Fruit fly (Drosophila melanogaster) whole organism, embryonic: Measurements from ENCODE around the gene CG13144.

Experiments
- CG11247 ChIP-seq: fragments of 200-800 bp; sonication (Bioruptor generic); IDR thresholded peaks from 2 replicates; pipeline ENCODE4 v1.3.6; 2022; ENCODE audit warnings: missing biosample characterization, missing genetic modification characterization
- CG11695 ChIP-seq: fragments of 200-800 bp; sonication (Bioruptor generic); IDR thresholded peaks from 3 replicates; pipeline ENCODE4 v1.3.6; 2022; ENCODE audit warnings: missing biosample characterization, missing genetic modification characterization
- CG12299 ChIP-seq: fragments of 200-800 bp; sonication (Bioruptor generic); optimal IDR thresholded peaks from 2 replicates; lab custom pipeline; 2018; ENCODE audit warnings: missing biosample characterization, mild to moderate bottlenecking, missing genetic modification characterization
- CG13123 ChIP-seq: fragments of 200-800 bp; sonication (Bioruptor generic); optimal IDR thresholded peaks from 2 replicates; lab custom pipeline; 2016; ENCODE audit warnings: missing biosample characterization, missing genetic modification characterization
- CG14441 ChIP-seq: fragments of 200-800 bp; sonication (Bioruptor generic); IDR thresholded peaks from 2 replicates; pipeline ENCODE4 v1.3.6; 2022; ENCODE audit warnings: missing biosample characterization, missing genetic modification characterization
- CG14965 ChIP-seq: fragments of 200-800 bp; sonication (Bioruptor generic); optimal IDR thresholded peaks from 2 replicates; lab custom pipeline; 2016; ENCODE audit warnings: missing biosample characterization, missing genetic modification characterization, borderline replicate concordance
- CG1647 ChIP-seq: fragments of 200-800 bp; sonication (Bioruptor generic); optimal IDR thresholded peaks from 3 replicates; lab custom pipeline; 2016; ENCODE audit warnings: missing biosample characterization, missing genetic modification characterization
- CG16863 ChIP-seq: fragments of 200-800 bp; sonication (Bioruptor generic); optimal IDR thresholded peaks from 3 replicates; lab custom pipeline; 2016; ENCODE audit warnings: missing biosample characterization, missing genetic modification characterization
- CG17359 ChIP-seq: fragments of 200-800 bp; sonication (Bioruptor generic); optimal IDR thresholded peaks from 3 replicates; lab custom pipeline; 2018; ENCODE audit warnings: missing biosample characterization, mild to moderate bottlenecking, missing genetic modification characterization, moderate library complexity
- CG17568 ChIP-seq: fragments of 200-800 bp; sonication (Bioruptor generic); optimal IDR thresholded peaks from 2 replicates; lab custom pipeline; 2018; ENCODE audit warnings: missing biosample characterization, mild to moderate bottlenecking, missing genetic modification characterization, moderate library complexity
- CG18619 ChIP-seq: fragments of 200-800 bp; sonication (Bioruptor generic); optimal IDR thresholded peaks from 3 replicates; lab custom pipeline; 2017; ENCODE audit warnings: missing biosample characterization, mild to moderate bottlenecking, missing genetic modification characterization
- CG3065 ChIP-seq: fragments of 200-800 bp; sonication (Bioruptor generic); optimal IDR thresholded peaks from 2 replicates; lab custom pipeline; 2016; ENCODE audit warnings: missing biosample characterization, missing genetic modification characterization
- CG31441 ChIP-seq: fragments of 200-800 bp; sonication (Bioruptor generic); IDR thresholded peaks from 2 replicates; pipeline ENCODE4 v1.3.6; 2022; ENCODE audit warnings: missing biosample characterization, missing genetic modification characterization
- CG3281 ChIP-seq: fragments of 200-800 bp; sonication (Bioruptor generic); optimal IDR thresholded peaks from 3 replicates; lab custom pipeline; 2017; ENCODE audit warnings: missing biosample characterization, mild to moderate bottlenecking, missing genetic modification characterization
- CG33557 ChIP-seq: fragments of 200-800 bp; sonication (Bioruptor generic); optimal IDR thresholded peaks from 2 replicates; lab custom pipeline; 2019; ENCODE audit warnings: missing biosample characterization, mild to moderate bottlenecking, missing genetic modification characterization, moderate library complexity
- CG34376 ChIP-seq: fragments of 200-800 bp; sonication (Bioruptor generic); optimal IDR thresholded peaks from 2 replicates; lab custom pipeline; 2018; ENCODE audit warnings: missing biosample characterization, mild to moderate bottlenecking, missing genetic modification characterization
- CG4282 ChIP-seq: fragments of 200-800 bp; sonication (Bioruptor generic); optimal IDR thresholded peaks from 2 replicates; lab custom pipeline; 2016; ENCODE audit warnings: missing biosample characterization, missing genetic modification characterization
- CG4617 ChIP-seq: fragments of 200-800 bp; sonication (Bioruptor generic); optimal IDR thresholded peaks from 3 replicates; lab custom pipeline; 2016; ENCODE audit warnings: missing biosample characterization, missing genetic modification characterization, borderline replicate concordance
- CG4707 ChIP-seq: fragments of 200-800 bp; sonication (Bioruptor generic); optimal IDR thresholded peaks from 2 replicates; lab custom pipeline; 2018; ENCODE audit warnings: missing biosample characterization, mild to moderate bottlenecking, missing genetic modification characterization, moderate library complexity
- CG6689 ChIP-seq: fragments of 200-800 bp; sonication (Bioruptor generic); IDR thresholded peaks from 2 replicates; pipeline ENCODE4 v1.3.6; 2022; ENCODE audit warnings: missing biosample characterization, missing genetic modification characterization
- CG8089 ChIP-seq: fragments of 200-800 bp; sonication (Bioruptor generic); optimal IDR thresholded peaks from 3 replicates; lab custom pipeline; 2016; ENCODE audit warnings: missing biosample characterization, missing genetic modification characterization
- CG8281 ChIP-seq: fragments of 200-800 bp; sonication (Bioruptor generic); optimal IDR thresholded peaks from 2 replicates; lab custom pipeline; 2018; ENCODE audit warnings: missing biosample characterization, mild to moderate bottlenecking, missing genetic modification characterization, moderate library complexity
- CG9609 ChIP-seq: fragments of 200-800 bp; sonication (Bioruptor generic); optimal IDR thresholded peaks from 3 replicates; lab custom pipeline; 2016; ENCODE audit warnings: missing biosample characterization, missing genetic modification characterization
- HLH3B ChIP-seq: fragments of 200-800 bp; sonication (Bioruptor generic); IDR thresholded peaks from 2 replicates; pipeline ENCODE4 v1.3.6; 2022; ENCODE audit warnings: missing biosample characterization, missing genetic modification characterization
- HmgZ ChIP-seq: fragments of 200-800 bp; sonication (Bioruptor generic); optimal IDR thresholded peaks from 2 replicates; lab custom pipeline; 2018; ENCODE audit warnings: missing biosample characterization, mild to moderate bottlenecking, missing genetic modification characterization
- Hmx ChIP-seq: fragments of 200-800 bp; sonication (Bioruptor generic); optimal IDR thresholded peaks from 2 replicates; lab custom pipeline; 2016; ENCODE audit warnings: missing biosample characterization, missing genetic modification characterization
- Hsf ChIP-seq: fragments of 200-800 bp; sonication (Bioruptor generic); optimal IDR thresholded peaks from 3 replicates; lab custom pipeline; 2016; ENCODE audit warnings: missing biosample characterization, missing genetic modification characterization
- Kr ChIP-seq: fragments of 200-800 bp; sonication (Bioruptor generic); optimal IDR thresholded peaks from 2 replicates; lab custom pipeline; 2017; ENCODE audit warnings: missing biosample characterization, mild to moderate bottlenecking, missing genetic modification characterization
- Opbp ChIP-seq: fragments of 200-800 bp; sonication (Bioruptor generic); IDR thresholded peaks from 3 replicates; pipeline ENCODE4 v1.3.6; 2022; ENCODE audit warnings: missing biosample characterization, missing genetic modification characterization; ENCODE audit not compliant: partially characterized antibody
- Six4 ChIP-seq: fragments of 200-800 bp; sonication (Bioruptor generic); optimal IDR thresholded peaks from 2 replicates; lab custom pipeline; 2016; ENCODE audit warnings: missing biosample characterization, missing genetic modification characterization
- Vsx1 ChIP-seq: fragments of 200-800 bp; sonication (Bioruptor generic); optimal IDR thresholded peaks from 2 replicates; lab custom pipeline; 2017; ENCODE audit warnings: missing biosample characterization, mild to moderate bottlenecking, missing genetic modification characterization, missing genetic modification reagents
- ase ChIP-seq: fragments of 200-800 bp; sonication (Bioruptor generic); IDR thresholded peaks from 3 replicates; pipeline ENCODE4 v1.3.6; 2022; ENCODE audit warnings: missing biosample characterization, missing genetic modification characterization
- cato ChIP-seq: fragments of 200-800 bp; sonication (Bioruptor generic); optimal IDR thresholded peaks from 2 replicates; lab custom pipeline; 2016; ENCODE audit warnings: missing biosample characterization, missing genetic modification characterization, borderline replicate concordance
- caup ChIP-seq: fragments of 200-800 bp; sonication (Bioruptor generic); optimal IDR thresholded peaks from 3 replicates; lab custom pipeline; 2017; ENCODE audit warnings: missing biosample characterization, mild to moderate bottlenecking, missing genetic modification characterization, moderate library complexity; ENCODE audit not compliant: severe bottlenecking
- cg ChIP-seq: fragments of 200-800 bp; sonication (Bioruptor generic); optimal IDR thresholded peaks from 3 replicates; lab custom pipeline; 2019; ENCODE audit warnings: missing biosample characterization, mild to moderate bottlenecking, missing genetic modification characterization, moderate library complexity
- gt ChIP-seq: fragments of 200-800 bp; sonication (Bioruptor generic); IDR thresholded peaks from 2 replicates; pipeline ENCODE4 v1.3.6; 2022; ENCODE audit warnings: missing biosample characterization, missing genetic modification characterization
- her ChIP-seq: fragments of 200-800 bp; sonication (Bioruptor generic); optimal IDR thresholded peaks from 2 replicates; lab custom pipeline; 2016; ENCODE audit warnings: missing biosample characterization, missing genetic modification characterization
- lmd ChIP-seq: fragments of 200-800 bp; sonication (Bioruptor generic); IDR thresholded peaks from 2 replicates; pipeline ENCODE4 v1.3.6; 2022; ENCODE audit warnings: missing biosample characterization, missing genetic modification characterization
- mld ChIP-seq: fragments of 200-800 bp; sonication (Bioruptor generic); IDR thresholded peaks from 3 replicates; pipeline ENCODE4 v1.3.6; 2022; ENCODE audit warnings: missing biosample characterization, missing genetic modification characterization; ENCODE audit not compliant: partially characterized antibody
- oc ChIP-seq: fragments of 200-800 bp; sonication (Bioruptor generic); optimal IDR thresholded peaks from 2 replicates; lab custom pipeline; 2018; ENCODE audit warnings: missing biosample characterization, mild to moderate bottlenecking, missing genetic modification characterization, moderate library complexity
- pan ChIP-seq, 4 experiments: fragments of >200 bp in 3 of 4; fragments of 200-800 bp in 1 of 4; sonication (Bioruptor generic) in 1 of 4; optimal IDR thresholded peaks in 3 of 4; IDR thresholded peaks in 1 of 4; 2 replicates each; pipeline versions ENCODE4 v1.3.6 to Lab custom; 2017 to 2022; ENCODE audit warnings: missing biosample characterization in 2 of 4, missing genetic modification characterization in 2 of 4, mixed read lengths in 1 of 4
- sc ChIP-seq, 3 experiments: fragments of >200 bp in 2 of 3; fragments of 200-800 bp in 1 of 3; sonication (Bioruptor generic) in 1 of 3; optimal IDR thresholded peaks; 2 replicates in 2 of 3; 3 replicates in 1 of 3; lab custom pipeline; 2017; ENCODE audit warnings: mild to moderate bottlenecking in 1 of 3, missing biosample characterization in 1 of 3, missing genetic modification characterization in 1 of 3, missing genetic modification reagents in 1 of 3
- sim ChIP-seq: fragments of 200-800 bp; sonication (Bioruptor generic); IDR thresholded peaks from 2 replicates; pipeline ENCODE4 v1.3.6; 2022; ENCODE audit warnings: missing biosample characterization, missing genetic modification characterization
- slp2 ChIP-seq: fragments of 200-800 bp; sonication (Bioruptor generic); optimal IDR thresholded peaks from 2 replicates; lab custom pipeline; 2016; ENCODE audit warnings: missing biosample characterization, missing genetic modification characterization
- stc ChIP-seq: fragments of 200-800 bp; sonication (Bioruptor generic); IDR thresholded peaks from 2 replicates; pipeline ENCODE4 v1.3.6; 2022; ENCODE audit warnings: missing biosample characterization, missing genetic modification characterization
- sug ChIP-seq: fragments of 200-800 bp; optimal IDR thresholded peaks from 2 replicates; lab custom pipeline; 2019; ENCODE audit warnings: missing biosample characterization, mild to moderate bottlenecking, missing genetic modification characterization, moderate library complexity
- tin ChIP-seq: fragments of 200-800 bp; sonication (Bioruptor generic); optimal IDR thresholded peaks from 3 replicates; lab custom pipeline; 2016; ENCODE audit warnings: missing biosample characterization, missing genetic modification characterization
- trh ChIP-seq: fragments of 200-800 bp; sonication (Bioruptor generic); optimal IDR thresholded peaks from 2 replicates; lab custom pipeline; 2016; ENCODE audit warnings: missing biosample characterization, missing genetic modification characterization
- vnd ChIP-seq: fragments of 200-800 bp; sonication (Bioruptor generic); IDR thresholded peaks from 3 replicates; pipeline ENCODE4 v1.3.6; 2022; ENCODE audit warnings: missing biosample characterization, missing genetic modification characterization; ENCODE audit not compliant: partially characterized antibody

Gene CG13144

dm6 chr2L:10474268-10474678 is 17.0 kb downstream of the CG13144 start, which contains the start of gene RluA-1 (continued):
- TF ChIP-seq Vsx1 (GFP tag; lab: Kevin White, UChicago) (peak; percentile 98), her (GFP tag; lab: Kevin White, UChicago) (peak; percentile 83), sc (optimal IDR thresholded peaks at IDR 0.05; lab: Kevin White, UChicago) (no peak), sc (GFP tag; optimal IDR thresholded peaks at IDR 0.05; lab: Kevin White, UChicago) (peak; percentile 99), CG17359 (tag; lab: Kevin White, UChicago) (peak; percentile 100), CG17568 (GFP tag; lab: Kevin White, UChicago) (peak; percentile 99), CG14965 (peak; percentile 69), slp2 (GFP tag; lab: Kevin White, UChicago) (peak; percentile 68), CG3281 (peak; percentile 99), CG18619 (GFP tag; lab: Kevin White, UChicago) (peak; percentile 99), vnd (GFP tag; lab: Robert Waterston, UW) (no peak; the same call in 1 of the 3 replicates), CG4282 (GFP tag; lab: Kevin White, UChicago) (peak; percentile 93), CG12299 (tag; lab: Kevin White, UChicago) (peak; percentile 99), HmgZ (tag; lab: Kevin White, UChicago) (peak; percentile 99), CG16863 (GFP tag; lab: Kevin White, UChicago) (peak; percentile 91), CG34376 (GFP tag; lab: Kevin White, UChicago) (peak; percentile 97), Hsf (peak; percentile 98), CG6689 (GFP tag; lab: Robert Waterston, UW) (peak; percentile 99), sug (peak; percentile 96), cg (no peak), oc (tag; lab: Kevin White, UChicago) (peak; percentile 100), CG8281 (tag; lab: Kevin White, UChicago) (peak; percentile 97), Six4 (peak; percentile 98), CG33557 (GFP tag; lab: Kevin White, UChicago) (peak; percentile 99), CG1647 (GFP tag; lab: Kevin White, UChicago) (peak; percentile 96), CG8089 (GFP tag; lab: Kevin White, UChicago) (peak; percentile 92), CG31441 (GFP tag; lab: Robert Waterston, UW) (peak; percentile 99), stc (GFP tag; lab: Robert Waterston, UW) (peak; percentile 100), CG9609 (GFP tag; lab: Kevin White, UChicago) (peak; percentile 92), ase (peak; percentile 99), caup (GFP tag; lab: Kevin White, UChicago) (peak; percentile 98), CG4707 (peak; percentile 99), Kr (GFP tag; lab: Kevin White, UChicago) (peak; percentile 92), CG4617 (GFP tag; lab: Kevin White, UChicago) (peak; percentile 99), CG11247 (GFP tag; lab: Robert Waterston, UW) (peak; percentile 99), pan (optimal IDR thresholded peaks at IDR 0.05; lab: Kevin White, UChicago) (no peak), pan (GFP tag; optimal IDR thresholded peaks at IDR 0.05 in 1 of 2, IDR thresholded peaks at IDR 0.05 in 1 of 2) (peak in 1 of 2 experiments; percentile 100), Opbp (peak; percentile 70), gt (GFP tag; lab: Robert Waterston, UW) (peak; percentile 99), trh (GFP tag; lab: Kevin White, UChicago) (peak; percentile 98), Hmx (GFP tag; lab: Kevin White, UChicago) (peak; percentile 65), mld (GFP tag; lab: Robert Waterston, UW) (0 out of 3 replicates have a peak, but pooled peaks have one; percentile 44), CG13123 (peak; percentile 98), CG3065 (GFP tag; lab: Kevin White, UChicago) (peak; percentile 99), HLH3B (GFP tag; lab: Robert Waterston, UW) (peak; percentile 92), sim (GFP tag; lab: Robert Waterston, UW) (peak; percentile 99), lmd (GFP tag; lab: Robert Waterston, UW) (peak; percentile 99), cato (GFP tag; lab: Kevin White, UChicago) (peak; percentile 99), tin (GFP tag; lab: Kevin White, UChicago) (peak; percentile 99), CG11695 (GFP tag; lab: Robert Waterston, UW) (peak; percentile 99), CG14441 (GFP tag; lab: Robert Waterston, UW) (peak; percentile 99)
